Worm (Caenorhabditis elegans): ENCODE results near the gene C06E2.2.

The C06E2.2 gene

DNA sequence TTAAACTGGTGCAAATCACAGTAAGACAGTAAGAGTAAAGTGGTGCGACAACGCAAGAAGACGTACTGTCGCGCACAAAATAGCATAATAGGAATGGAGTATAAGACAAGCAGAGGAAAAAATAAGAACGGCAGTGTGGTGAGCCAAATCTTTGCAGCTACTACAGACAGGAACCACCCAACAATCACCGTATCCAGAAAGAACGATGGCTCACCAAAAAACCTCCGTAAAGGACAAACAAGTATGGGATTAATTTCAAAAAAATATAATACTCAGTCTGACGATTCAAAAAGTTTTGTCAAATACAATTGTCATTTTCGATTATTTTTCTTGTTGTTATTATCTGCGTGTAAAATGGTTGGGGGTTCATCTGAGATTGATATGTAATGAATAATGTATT, 25.0 kb upstream of the C06E2.2 start:
- TF ChIP-seq zip-8 (tag; optimal IDR thresholded peaks at IDR 0.05) (no peak), mab-5 (tag; optimal IDR thresholded peaks at IDR 0.05) (no peak), elt-1 (tag; optimal IDR thresholded peaks at IDR 0.05; ENCODE audit: borderline replicate concordance, insufficient read depth) (no peak), nhr-12 (tag; optimal IDR thresholded peaks at IDR 0.05) (no peak), sptf-1 (tag; optimal IDR thresholded peaks at IDR 0.05) (no peak), ceh-83 (GFP tag; optimal IDR thresholded peaks at IDR 0.05) (no peak), blmp-1 (tag; optimal IDR thresholded peaks at IDR 0.05) (no peak), mep-1 (tag; optimal IDR thresholded peaks at IDR 0.05) (no peak), nhr-237 (tag; optimal IDR thresholded peaks at IDR 0.05) (no peak), drap-1 (GFP tag; optimal IDR thresholded peaks at IDR 0.05) (no peak)

DNA sequence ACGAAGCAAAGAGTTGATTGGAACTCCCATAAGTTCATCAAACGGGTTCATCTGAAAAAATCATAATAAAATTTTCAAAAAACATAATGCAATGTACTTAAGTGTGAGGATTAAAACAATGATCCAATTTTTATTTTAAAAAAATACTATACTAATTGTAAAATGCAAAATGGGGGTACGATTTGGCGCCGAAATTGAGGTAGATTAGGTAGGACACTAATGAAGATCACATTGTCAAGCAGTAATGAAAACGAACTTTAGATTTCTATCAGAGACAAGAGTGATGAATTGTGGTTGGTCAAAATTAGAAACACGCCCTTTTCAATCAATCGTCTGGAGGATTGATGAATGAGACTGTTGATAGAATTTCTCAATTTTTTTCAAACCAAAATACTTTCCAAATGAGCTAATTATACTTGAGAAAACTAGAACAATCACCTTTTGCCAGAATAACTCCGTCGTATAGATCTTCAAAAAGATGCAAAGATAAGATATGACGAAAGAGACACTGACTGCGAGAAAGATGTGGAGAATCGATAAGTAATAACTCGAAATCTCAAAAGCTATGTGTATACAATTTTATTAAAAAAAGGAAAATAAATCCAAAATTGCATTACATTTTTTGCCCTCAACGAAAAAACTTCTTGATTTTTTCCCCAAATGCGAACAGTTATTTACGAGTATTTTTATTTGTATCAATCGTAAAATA, 21.4 kb upstream of the C06E2.2 start, which contains the start of gene C06E2.5:
TSS of gene C06E2.5 (minus strand) at position 51 of the 709 bp plus-strand sequence.
- TF ChIP-seq elt-1 (tag; optimal IDR thresholded peaks at IDR 0.05; ENCODE audit: borderline replicate concordance, insufficient read depth) (peak; percentile 96), sptf-1 (tag; optimal IDR thresholded peaks at IDR 0.05) (no peak)

DNA sequence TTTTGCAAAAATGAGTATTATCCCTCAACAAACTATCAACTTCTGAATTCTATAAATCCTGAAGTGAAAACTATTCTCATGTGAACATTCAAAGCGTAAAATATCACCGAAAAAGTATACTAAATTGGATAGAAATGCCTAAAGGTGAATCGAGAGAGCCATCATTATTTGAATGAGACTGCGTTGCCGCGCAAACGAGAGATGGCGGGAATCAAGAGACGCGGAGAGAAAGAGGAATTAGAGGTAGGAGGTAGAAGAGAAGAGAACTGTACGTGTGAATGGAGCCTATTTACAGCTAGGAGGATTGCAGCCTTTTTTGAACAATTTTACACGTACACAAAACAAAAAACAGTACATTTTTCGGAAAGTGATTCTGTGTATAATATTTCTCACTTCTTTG, 19.9 kb upstream of the C06E2.2 start:
- TF ChIP-seq lin-32 (GFP tag; optimal IDR thresholded peaks at IDR 0.05) = no peak
- no peak for TF ChIP-seq ceh-83 (GFP tag; optimal IDR thresholded peaks at IDR 0.05)
- TF ChIP-seq tbx-8 (GFP tag; optimal IDR thresholded peaks at IDR 0.05) = no peak
- no peak for TF ChIP-seq elt-3 (tag; optimal IDR thresholded peaks at IDR 0.05)
- TF ChIP-seq hlh-1 (tag; optimal IDR thresholded peaks at IDR 0.05) = no peak
- no peak for TF ChIP-seq nhr-237 (tag; optimal IDR thresholded peaks at IDR 0.05)
- TF ChIP-seq drap-1 (GFP tag; optimal IDR thresholded peaks at IDR 0.05) = no peak
- no peak for TF ChIP-seq flh-1 (GFP tag; optimal IDR thresholded peaks at IDR 0.05)
- TF ChIP-seq bed-3 (GFP tag; optimal IDR thresholded peaks at IDR 0.05) = no peak
- no peak for TF ChIP-seq ceh-43 (GFP tag; optimal IDR thresholded peaks at IDR 0.05)
- TF ChIP-seq nhr-76 (tag; optimal IDR thresholded peaks at IDR 0.05) = no peak
- TF ChIP-seq nhr-28 (tag; optimal IDR thresholded peaks at IDR 0.05) = no peak
- TF ChIP-seq pha-4 (tag; optimal IDR thresholded peaks at IDR 0.05) = no peak
- TF ChIP-seq ceh-39 (tag; optimal IDR thresholded peaks at IDR 0.05) = no peak

DNA sequence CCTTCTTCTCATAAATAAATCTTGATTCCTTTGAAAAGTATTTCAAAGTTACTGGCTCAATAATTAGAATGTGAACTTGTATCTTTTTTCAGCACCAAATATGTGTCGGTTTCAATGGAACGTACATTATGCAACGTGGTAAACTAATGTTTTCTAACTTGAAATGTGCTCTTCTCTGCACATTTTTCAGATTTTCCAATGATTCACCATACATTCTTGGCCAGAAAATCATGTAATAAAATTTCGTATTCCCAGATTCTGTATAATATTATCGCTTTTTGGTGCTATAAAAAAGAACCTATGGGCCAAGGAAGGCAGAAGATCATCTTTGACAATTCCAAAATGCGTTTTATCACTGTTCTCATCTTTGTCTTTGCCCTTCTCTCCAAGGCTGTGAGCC, 18.5 kb upstream of the C06E2.2 start, which contains the start of gene C06E2.9:
TSS of gene C06E2.9 (plus strand) at position 301 of the 400 bp plus-strand sequence.
- TF ChIP-seq ces-1 (GFP tag; optimal IDR thresholded peaks at IDR 0.05) = no peak
- TF ChIP-seq nhr-76 (tag; optimal IDR thresholded peaks at IDR 0.05) = no peak
- TF ChIP-seq bed-3 (GFP tag; optimal IDR thresholded peaks at IDR 0.05) = no peak
- TF ChIP-seq drap-1 (GFP tag; optimal IDR thresholded peaks at IDR 0.05) = no peak
- no peak for TF ChIP-seq nhr-12 (tag; optimal IDR thresholded peaks at IDR 0.05)
- no peak for TF ChIP-seq nhr-28 (tag; optimal IDR thresholded peaks at IDR 0.05)
- TF ChIP-seq lsy-2 (tag; optimal IDR thresholded peaks at IDR 0.05) = no peak
- no peak for TF ChIP-seq unc-120 (tag; optimal IDR thresholded peaks at IDR 0.05; ENCODE audit: poor library complexity, severe bottlenecking)
- TF ChIP-seq snpc-4 (tag; optimal IDR thresholded peaks at IDR 0.05) = no peak
- TF ChIP-seq elt-3 (tag; optimal IDR thresholded peaks at IDR 0.05) = no peak
- no peak for TF ChIP-seq blmp-1 (tag; optimal IDR thresholded peaks at IDR 0.05)
- TF ChIP-seq hlh-1 (tag; optimal IDR thresholded peaks at IDR 0.05) = no peak
- TF ChIP-seq unc-39 (tag; optimal IDR thresholded peaks at IDR 0.05) = no peak
- TF ChIP-seq M03D4.4 (tag; optimal IDR thresholded peaks at IDR 0.05) = no peak
- TF ChIP-seq elt-1 (tag; optimal IDR thresholded peaks at IDR 0.05; ENCODE audit: borderline replicate concordance, insufficient read depth) = no peak
- TF ChIP-seq ham-2 (GFP tag; optimal IDR thresholded peaks at IDR 0.05) = no peak

DNA sequence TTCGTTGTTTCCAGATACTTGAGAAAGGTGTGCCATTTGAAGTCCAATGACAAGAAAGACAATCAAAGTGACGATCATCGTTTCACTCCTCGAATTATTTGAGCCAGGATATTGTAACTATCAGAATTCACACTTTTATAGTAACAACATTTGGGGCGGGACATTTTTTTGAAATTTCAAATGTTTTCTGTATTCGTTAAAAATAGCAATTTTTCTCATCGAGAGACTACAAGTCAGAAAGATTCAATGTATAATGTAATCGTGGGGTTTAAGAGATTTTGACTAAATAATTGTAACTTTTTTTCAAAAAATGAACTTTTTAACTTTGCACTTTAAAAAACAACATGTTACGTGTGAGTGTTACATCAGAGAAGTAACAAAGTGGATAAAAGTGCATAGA, 12.9 kb upstream of the C06E2.2 start, which contains the start of gene ins-9:
TSS of gene ins-9 (minus strand) at position 101 of the 400 bp plus-strand sequence.
- no peak for TF ChIP-seq ham-2 (GFP tag; optimal IDR thresholded peaks at IDR 0.05)
- no peak for TF ChIP-seq mls-2 (tag; optimal IDR thresholded peaks at IDR 0.05)
- TF ChIP-seq unc-62 (GFP tag; optimal IDR thresholded peaks at IDR 0.05) = no peak
- TF ChIP-seq nhr-76 (tag; optimal IDR thresholded peaks at IDR 0.05) = no peak
- TF ChIP-seq nhr-2 (tag; optimal IDR thresholded peaks at IDR 0.05) = no peak
- no peak for TF ChIP-seq ceh-43 (GFP tag; optimal IDR thresholded peaks at IDR 0.05)
- no peak for TF ChIP-seq elt-1 (tag; optimal IDR thresholded peaks at IDR 0.05; ENCODE audit: borderline replicate concordance, insufficient read depth)
- no peak for TF ChIP-seq nhr-28 (tag; optimal IDR thresholded peaks at IDR 0.05)
- no peak for TF ChIP-seq bed-3 (GFP tag; optimal IDR thresholded peaks at IDR 0.05)
- TF ChIP-seq cnd-1 (tag; optimal IDR thresholded peaks at IDR 0.05) = no peak
- no peak for TF ChIP-seq unc-39 (tag; optimal IDR thresholded peaks at IDR 0.05)
- TF ChIP-seq ceh-83 (GFP tag; optimal IDR thresholded peaks at IDR 0.05) = no peak
- TF ChIP-seq mep-1 (tag; optimal IDR thresholded peaks at IDR 0.05) = no peak
- TF ChIP-seq blmp-1 (tag; optimal IDR thresholded peaks at IDR 0.05) = no peak
- no peak for TF ChIP-seq lsy-2 (tag; optimal IDR thresholded peaks at IDR 0.05)
- no peak for TF ChIP-seq lin-13 (tag; optimal IDR thresholded peaks at IDR 0.05)
- TF ChIP-seq unc-120 (tag; optimal IDR thresholded peaks at IDR 0.05; ENCODE audit: poor library complexity, severe bottlenecking) = no peak
- TF ChIP-seq flh-1 (GFP tag; optimal IDR thresholded peaks at IDR 0.05) = no peak
- no peak for TF ChIP-seq nhr-237 (tag; optimal IDR thresholded peaks at IDR 0.05)
- TF ChIP-seq sptf-1 (tag; optimal IDR thresholded peaks at IDR 0.05) = no peak

Measured in whole organism, mixed stage, embryonic.